Fruit fly (Drosophila melanogaster) whole organism, embryonic: ENCODE measurements around the gene CG10948.

ENCODE experiments used
- Bgb ChIP-seq: fragments of 200-800 bp; sonication (Bioruptor generic); IDR thresholded peaks from 2 replicates; pipeline ENCODE4 v1.3.6; 2022; ENCODE audit warnings: missing biosample characterization, missing genetic modification characterization; ENCODE audit not compliant: partially characterized antibody
- CG10209 ChIP-seq: fragments of 200-800 bp; sonication (Bioruptor generic); optimal IDR thresholded peaks from 3 replicates; lab custom pipeline; 2017; ENCODE audit warnings: missing biosample characterization, mild to moderate bottlenecking, missing genetic modification characterization, missing genetic modification reagents
- CG10267 ChIP-seq: fragments of 200-800 bp; sonication (Bioruptor generic); optimal IDR thresholded peaks from 2 replicates; lab custom pipeline; 2018; ENCODE audit warnings: missing biosample characterization, mild to moderate bottlenecking, missing genetic modification characterization, moderate library complexity
- CG11085 ChIP-seq: fragments of 200-800 bp; sonication (Bioruptor generic); IDR thresholded peaks from 2 replicates; pipeline ENCODE4 v1.3.6; 2022; ENCODE audit warnings: missing biosample characterization, missing genetic modification characterization
- CG11093 ChIP-seq: fragments of 200-800 bp; sonication (Bioruptor generic); IDR thresholded peaks from 3 replicates; pipeline ENCODE4 v1.3.6; 2022; ENCODE audit warnings: missing biosample characterization, missing genetic modification characterization
- CG11723 ChIP-seq: fragments of 200-800 bp; sonication (Bioruptor generic); optimal IDR thresholded peaks from 2 replicates; lab custom pipeline; 2017; ENCODE audit warnings: missing biosample characterization, mild to moderate bottlenecking, missing genetic modification characterization
- CG1603 ChIP-seq: fragments of 200-800 bp; sonication (Bioruptor generic); optimal IDR thresholded peaks from 2 replicates; lab custom pipeline; 2019; ENCODE audit warnings: missing biosample characterization, mild to moderate bottlenecking, missing genetic modification characterization, moderate library complexity
- CG16813 ChIP-seq: fragments of 200-800 bp; sonication (Bioruptor generic); IDR thresholded peaks from 3 replicates; pipeline ENCODE4 v1.3.6; 2022; ENCODE audit warnings: missing biosample characterization, missing genetic modification characterization; ENCODE audit not compliant: partially characterized antibody
- CG16815 ChIP-seq: fragments of 200-800 bp; sonication (Bioruptor generic); optimal IDR thresholded peaks from 3 replicates; lab custom pipeline; 2017; ENCODE audit warnings: missing biosample characterization, mild to moderate bottlenecking, missing genetic modification characterization
- CG16863 ChIP-seq: fragments of 200-800 bp; sonication (Bioruptor generic); optimal IDR thresholded peaks from 3 replicates; lab custom pipeline; 2016; ENCODE audit warnings: missing biosample characterization, missing genetic modification characterization
- CG2116 ChIP-seq: fragments of 200-800 bp; sonication (Bioruptor generic); optimal IDR thresholded peaks from 3 replicates; lab custom pipeline; 2018; ENCODE audit warnings: missing biosample characterization, mild to moderate bottlenecking, missing genetic modification characterization
- CG2129 ChIP-seq: fragments of 200-800 bp; sonication (Bioruptor generic); IDR thresholded peaks from 2 replicates; pipeline ENCODE4 v1.3.6; 2022; ENCODE audit warnings: missing biosample characterization, missing genetic modification characterization; ENCODE audit not compliant: partially characterized antibody
- CG2199 ChIP-seq: fragments of 200-800 bp; sonication (Bioruptor generic); IDR thresholded peaks from 3 replicates; pipeline ENCODE4 v1.3.6; 2022; ENCODE audit warnings: missing biosample characterization, missing genetic modification characterization
- CG30403 ChIP-seq: fragments of 200-800 bp; sonication (Bioruptor generic); optimal IDR thresholded peaks from 3 replicates; lab custom pipeline; 2016; ENCODE audit warnings: missing biosample characterization, missing genetic modification characterization
- CG31388 ChIP-seq: fragments of 200-800 bp; sonication (Bioruptor generic); optimal IDR thresholded peaks from 2 replicates; lab custom pipeline; 2016; ENCODE audit warnings: missing biosample characterization, missing genetic modification characterization
- CG33557 ChIP-seq: fragments of 200-800 bp; sonication (Bioruptor generic); optimal IDR thresholded peaks from 2 replicates; lab custom pipeline; 2019; ENCODE audit warnings: missing biosample characterization, mild to moderate bottlenecking, missing genetic modification characterization, moderate library complexity
- CG42726 ChIP-seq: fragments of 200-800 bp; sonication (Bioruptor generic); IDR thresholded peaks from 2 replicates; pipeline ENCODE4 v1.3.6; 2022; ENCODE audit warnings: missing biosample characterization, missing genetic modification characterization; ENCODE audit not compliant: partially characterized antibody
- CG4730 ChIP-seq: fragments of 200-800 bp; sonication (Bioruptor generic); IDR thresholded peaks from 2 replicates; pipeline ENCODE4 v1.3.6; 2022; ENCODE audit warnings: missing biosample characterization, missing genetic modification characterization
- CG7928 ChIP-seq: fragments of 200-800 bp; sonication (Bioruptor generic); optimal IDR thresholded peaks from 2 replicates; lab custom pipeline; 2017; ENCODE audit warnings: missing biosample characterization, mild to moderate bottlenecking, missing genetic modification characterization
- CG8924 ChIP-seq: fragments of 200-800 bp; optimal IDR thresholded peaks from 3 replicates; lab custom pipeline; 2019; ENCODE audit warnings: missing biosample characterization, mild to moderate bottlenecking, missing genetic modification characterization, moderate library complexity
- Camta ChIP-seq: fragments of 200-800 bp; sonication (Bioruptor generic); optimal IDR thresholded peaks from 2 replicates; lab custom pipeline; 2016; ENCODE audit warnings: missing biosample characterization, missing genetic modification characterization
- Dek ChIP-seq: fragments of 200-800 bp; sonication (Bioruptor generic); optimal IDR thresholded peaks from 3 replicates; lab custom pipeline; 2019; ENCODE audit warnings: missing biosample characterization, mild to moderate bottlenecking, missing genetic modification characterization, moderate library complexity
- Dp ChIP-seq: fragments of 200-800 bp; sonication (Bioruptor generic); optimal IDR thresholded peaks from 2 replicates; lab custom pipeline; 2018; ENCODE audit warnings: missing biosample characterization, mild to moderate bottlenecking, missing genetic modification characterization, moderate library complexity
- Drgx ChIP-seq: fragments of 200-800 bp; sonication (Bioruptor generic); IDR thresholded peaks from 2 replicates; pipeline ENCODE4 v1.3.6; 2022; ENCODE audit warnings: missing biosample characterization, missing genetic modification characterization
- H15 ChIP-seq: fragments of 200-800 bp; sonication (Bioruptor generic); IDR thresholded peaks from 3 replicates; pipeline ENCODE4 v1.3.6; 2022; ENCODE audit warnings: missing biosample characterization, missing genetic modification characterization
- H2.0 ChIP-seq: fragments of 200-800 bp; sonication (Bioruptor generic); IDR thresholded peaks from 2 replicates; pipeline ENCODE4 v1.3.6; 2022; ENCODE audit warnings: missing biosample characterization, missing genetic modification characterization
- Lim3 ChIP-seq: fragments of 200-800 bp; sonication (Bioruptor generic); IDR thresholded peaks from 2 replicates; pipeline ENCODE4 v1.3.6; 2022; ENCODE audit warnings: missing biosample characterization, missing genetic modification characterization
- MBD-R2 ChIP-seq: fragments of 200-800 bp; sonication (Bioruptor generic); IDR thresholded peaks from 2 replicates; pipeline ENCODE4 v1.3.6; 2022; ENCODE audit warnings: missing biosample characterization, missing genetic modification characterization
- Neu2 ChIP-seq: fragments of 200-800 bp; sonication (Bioruptor generic); optimal IDR thresholded peaks from 3 replicates; lab custom pipeline; 2016; ENCODE audit warnings: missing biosample characterization, missing genetic modification characterization, borderline replicate concordance
- Nf-YC ChIP-seq: fragments of 200-800 bp; optimal IDR thresholded peaks from 3 replicates; lab custom pipeline; 2019; ENCODE audit warnings: missing biosample characterization, mild to moderate bottlenecking, missing genetic modification characterization, moderate library complexity
- Oli ChIP-seq: fragments of 200-800 bp; sonication (Bioruptor generic); optimal IDR thresholded peaks from 2 replicates; lab custom pipeline; 2018; ENCODE audit warnings: missing biosample characterization, mild to moderate bottlenecking, missing genetic modification characterization, moderate library complexity
- Ptx1 ChIP-seq: fragments of 200-800 bp; sonication (Bioruptor generic); IDR thresholded peaks from 2 replicates; pipeline ENCODE4 v1.3.6; 2022; ENCODE audit warnings: missing biosample characterization, missing genetic modification characterization
- Side ChIP-seq: fragments of 200-800 bp; sonication (Bioruptor generic); optimal IDR thresholded peaks from 2 replicates; lab custom pipeline; 2016; ENCODE audit warnings: missing biosample characterization, missing genetic modification characterization
- Sin3A ChIP-seq: fragments of >200 bp; optimal IDR thresholded peaks from 2 replicates; lab custom pipeline; 2018
- amos ChIP-seq: fragments of 200-800 bp; sonication (Bioruptor generic); IDR thresholded peaks from 2 replicates; pipeline ENCODE4 v1.3.6; 2022; ENCODE audit warnings: missing biosample characterization, missing genetic modification characterization; ENCODE audit not compliant: partially characterized antibody
- ara ChIP-seq: fragments of 200-800 bp; sonication (Bioruptor generic); IDR thresholded peaks from 2 replicates; pipeline ENCODE4 v1.3.6; 2022; ENCODE audit warnings: missing biosample characterization, missing genetic modification characterization
- bbx ChIP-seq: fragments of 200-800 bp; sonication (Bioruptor generic); IDR thresholded peaks from 2 replicates; pipeline ENCODE4 v1.3.6; 2022; ENCODE audit warnings: missing biosample characterization, missing genetic modification characterization; ENCODE audit not compliant: partially characterized antibody
- chinmo ChIP-seq: fragments of 200-800 bp; sonication (Bioruptor generic); IDR thresholded peaks from 4 replicates; pipeline ENCODE4 v1.3.6; 2022; ENCODE audit warnings: missing biosample characterization, missing genetic modification characterization; ENCODE audit not compliant: partially characterized antibody
- corto ChIP-seq: fragments of 200-800 bp; sonication (Bioruptor generic); optimal IDR thresholded peaks from 2 replicates; lab custom pipeline; 2016; ENCODE audit warnings: missing biosample characterization, mild to moderate bottlenecking, missing genetic modification characterization, moderate library complexity
- dmrt99B ChIP-seq: fragments of 200-800 bp; sonication (Bioruptor generic); optimal IDR thresholded peaks from 2 replicates; lab custom pipeline; 2018; ENCODE audit warnings: missing biosample characterization, mild to moderate bottlenecking, missing genetic modification characterization, moderate library complexity
- esg ChIP-seq: fragments of 200-800 bp; sonication (Bioruptor generic); conservative IDR thresholded peaks from 2 replicates; pipeline ENCODE4 v1.3.6; 2022; ENCODE audit warnings: missing biosample characterization, missing genetic modification characterization
- fd102C ChIP-seq: fragments of 200-800 bp; sonication (Bioruptor generic); optimal IDR thresholded peaks from 2 replicates; lab custom pipeline; 2018; ENCODE audit warnings: missing biosample characterization, mild to moderate bottlenecking, missing genetic modification characterization, moderate library complexity
- gcm2 ChIP-seq: fragments of 200-800 bp; sonication (Bioruptor generic); optimal IDR thresholded peaks from 2 replicates; lab custom pipeline; 2016; ENCODE audit warnings: missing biosample characterization, missing genetic modification characterization
- lilli ChIP-seq: fragments of 200-800 bp; sonication (Bioruptor generic); optimal IDR thresholded peaks from 3 replicates; lab custom pipeline; 2016; ENCODE audit warnings: missing biosample characterization, missing genetic modification characterization
- oc ChIP-seq: fragments of 200-800 bp; sonication (Bioruptor generic); optimal IDR thresholded peaks from 2 replicates; lab custom pipeline; 2018; ENCODE audit warnings: missing biosample characterization, mild to moderate bottlenecking, missing genetic modification characterization, moderate library complexity
- otp ChIP-seq: fragments of 200-800 bp; sonication (Bioruptor generic); IDR thresholded peaks from 3 replicates; pipeline ENCODE4, ENCODE4 v1.3.6; 2022; ENCODE audit warnings: missing biosample characterization, missing genetic modification characterization
- psq ChIP-seq: fragments of 200-800 bp; sonication (Bioruptor generic); optimal IDR thresholded peaks from 2 replicates; lab custom pipeline; 2017; ENCODE audit warnings: missing biosample characterization, missing genetic modification characterization
- salm ChIP-seq: fragments of 200-800 bp; sonication (Bioruptor generic); optimal IDR thresholded peaks from 2 replicates; lab custom pipeline; 2018; ENCODE audit warnings: missing biosample characterization, mild to moderate bottlenecking, missing genetic modification characterization
- trh ChIP-seq: fragments of 200-800 bp; sonication (Bioruptor generic); optimal IDR thresholded peaks from 2 replicates; lab custom pipeline; 2016; ENCODE audit warnings: missing biosample characterization, missing genetic modification characterization
- wor ChIP-seq: fragments of 200-800 bp; sonication (Bioruptor generic); IDR thresholded peaks from 2 replicates; pipeline ENCODE4 v1.3.6; 2022; ENCODE audit warnings: missing biosample characterization, missing genetic modification characterization
- zen ChIP-seq: fragments of 200-800 bp; sonication (Bioruptor generic); optimal IDR thresholded peaks from 3 replicates; lab custom pipeline; 2018; ENCODE audit warnings: missing biosample characterization, mild to moderate bottlenecking, missing genetic modification characterization, moderate library complexity

The CG10948 gene

dm6 chr3L:12813907-12814306 lies 36.0 kb downstream of the CG10948 start, which contains the start of the genes Sf3a2 and CG42588 (continued):
- TF ChIP-seq chinmo (GFP tag; lab: Robert Waterston, UW) (0 out of 4 replicates have a peak, but pooled peaks have one; percentile 7), zen (tag; lab: Kevin White, UChicago) (peak; percentile 66), Dp (GFP tag; lab: Kevin White, UChicago) (peak; percentile 22), Lim3 (GFP tag; lab: Robert Waterston, UW) (no peak), Ptx1 (GFP tag; lab: Robert Waterston, UW) (peak; percentile 85), Neu2 (GFP tag; lab: Kevin White, UChicago) (no peak), Camta (GFP tag; lab: Kevin White, UChicago) (no peak), CG1603 (tag; lab: Kevin White, UChicago) (no peak), H2.0 (peak; percentile 64), CG2199 (no peak), CG10209 (GFP tag; lab: Kevin White, UChicago) (peak; percentile 13), CG7928 (GFP tag; lab: Kevin White, UChicago) (no peak), CG33557 (peak; percentile 52), CG2116 (GFP tag; lab: Kevin White, UChicago) (peak; percentile 83), Drgx (no peak), ara (peak; percentile 63), CG31388 (peak; percentile 26), CG8924 (peak; percentile 78), salm (tag; lab: Kevin White, UChicago) (no peak), CG30403 (GFP tag; lab: Kevin White, UChicago) (peak; percentile 72), CG16863 (no peak), esg (GFP tag; lab: Robert Waterston, UW) (peak; percentile 31), CG42726 (GFP tag; lab: Robert Waterston, UW) (peak; percentile 39; the same call in 1 of the 2 replicates), psq (GFP tag; lab: Kevin White, UChicago) (peak; percentile 58), Oli (tag; lab: Kevin White, UChicago) (no peak), CG16813 (GFP tag; lab: Robert Waterston, UW) (peak; percentile 83), fd102C (no peak), H15 (peak; percentile 68; the same call in 2 of the 3 replicates), CG16815 (GFP tag; lab: Kevin White, UChicago) (peak; percentile 44), CG10267 (tag; lab: Kevin White, UChicago) (peak; percentile 78), lilli (GFP tag; lab: Kevin White, UChicago) (peak; percentile 80), Dek (tag; lab: Kevin White, UChicago) (peak; percentile 30), otp (GFP tag; lab: Robert Waterston, UW) (no peak), gcm2 (GFP tag; lab: Kevin White, UChicago) (no peak), MBD-R2 (peak; percentile 90), dmrt99B (tag; lab: Kevin White, UChicago) (no peak), bbx (peak; percentile 74), wor (GFP tag; lab: Robert Waterston, UW) (no peak), Nf-YC (tag; lab: Kevin White, UChicago) (no peak), Sin3A (lab: Kevin White, UChicago) (peak; percentile 21), CG11723 (no peak), trh (GFP tag; lab: Kevin White, UChicago) (no peak), Side (GFP tag; lab: Kevin White, UChicago) (no peak), oc (tag; lab: Kevin White, UChicago) (no peak), CG11093 (GFP tag; lab: Robert Waterston, UW) (no peak), Bgb (GFP tag; lab: Robert Waterston, UW) (peak; percentile 77), amos (GFP tag; lab: Robert Waterston, UW) (peak; percentile 83), CG2129 (GFP tag; lab: Robert Waterston, UW) (peak; percentile 50), CG11085 (GFP tag; lab: Robert Waterston, UW) (no peak), corto (no peak), CG4730 (GFP tag; lab: Robert Waterston, UW) (no peak)
